Worm (Caenorhabditis elegans) whole organism, mixed stage, embryonic: ENCODE results near the gene Y69H2.17.

Experiments
- flh-1 ChIP-seq: fragments of 200-800 bp; sonication (Bioruptor generic); optimal IDR thresholded peaks from 2 replicates; lab custom pipeline; 2018; ENCODE audit warnings: mild to moderate bottlenecking, missing genetic modification characterization, moderate library complexity, missing compliant biosample characterization
- lin-32 ChIP-seq: fragments of 200-800 bp; sonication (Bioruptor generic); optimal IDR thresholded peaks from 2 replicates; lab custom pipeline; 2018; ENCODE audit warnings: mild to moderate bottlenecking, missing genetic modification characterization, missing compliant biosample characterization
- nhr-28 ChIP-seq: fragments of 150-350 bp; optimal IDR thresholded peaks from 2 replicates; lab custom pipeline; 2014; ENCODE audit warnings: missing biosample characterization, missing genetic modification characterization
- nhr-76 ChIP-seq: sonication (generic microtip); optimal IDR thresholded peaks from 2 replicates; lab custom pipeline; 2017; ENCODE audit warnings: missing biosample characterization, missing genetic modification characterization
- pha-4 ChIP-seq: fragments of 150-350 bp; optimal IDR thresholded peaks from 2 replicates; lab custom pipeline; 2018; ENCODE audit warnings: missing biosample characterization, missing genetic modification reagents, missing genetic modification characterization
- snpc-4 ChIP-seq: fragments of 150-350 bp; optimal IDR thresholded peaks from 2 replicates; lab custom pipeline; 2014; ENCODE audit warnings: missing biosample characterization, missing genetic modification characterization
- unc-62 ChIP-seq: fragments of 150-350 bp; optimal IDR thresholded peaks from 2 replicates; lab custom pipeline; 2014; ENCODE audit warnings: missing biosample characterization, missing genetic modification reagents, missing genetic modification characterization

DNA sequence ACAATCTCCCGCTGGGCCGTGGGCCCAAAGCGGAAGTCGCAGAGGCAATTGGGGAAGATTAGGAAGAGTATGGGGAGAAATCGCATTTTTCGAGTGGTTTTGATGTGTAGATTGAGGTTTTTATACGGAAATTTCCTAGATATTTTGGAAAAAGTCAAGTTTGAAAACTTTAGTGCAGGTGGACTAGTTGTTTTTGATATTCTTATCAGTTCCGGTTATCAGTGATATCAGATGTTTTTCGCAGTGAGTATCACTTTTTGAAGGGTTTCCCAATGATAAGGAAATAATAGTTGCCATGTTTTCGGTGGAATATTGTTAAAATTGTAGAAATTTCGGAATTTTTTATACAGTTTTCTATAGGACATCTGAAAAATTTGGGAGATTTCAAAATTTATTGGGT lies 49.6 kb downstream of the Y69H2.17 start, which contains the start of gene scl-20:
- TF ChIP-seq lin-32 (no peak), snpc-4 (tag; lab: Kevin White, UChicago) (no peak), nhr-76 (tag; lab: Kevin White, UChicago) (no peak), pha-4 (tag; lab: Kevin White, UChicago) (no peak), unc-62 (GFP tag; lab: Kevin White, UChicago) (no peak), nhr-28 (no peak), flh-1 (GFP tag; lab: Kevin White, UChicago) (no peak)
